Worm (Caenorhabditis elegans) whole organism, mixed stage, embryonic: ENCODE results near the gene snrp-200.
A peak's percentile ranks its signal among the peaks of the same experiment; 100 is the strongest.

Experiments used
- M03D4.4 ChIP-seq: sonication (generic microtip); optimal IDR thresholded peaks from 2 replicates; lab custom pipeline; 2017; ENCODE audit warnings: mild to moderate bottlenecking, missing genetic modification characterization, missing compliant biosample characterization
- bed-3 ChIP-seq: fragments of 200-800 bp; sonication (Bioruptor generic); optimal IDR thresholded peaks from 3 replicates; lab custom pipeline; 2018; ENCODE audit warnings: mild to moderate bottlenecking, missing genetic modification characterization, moderate library complexity, missing compliant biosample characterization
- blmp-1 ChIP-seq: fragments of 150-350 bp; optimal IDR thresholded peaks from 2 replicates; lab custom pipeline; 2014; ENCODE audit warnings: missing biosample characterization, missing genetic modification characterization
- ceh-39 ChIP-seq: fragments of 150-350 bp; optimal IDR thresholded peaks from 2 replicates; lab custom pipeline; 2014; ENCODE audit warnings: missing biosample characterization, missing genetic modification characterization
- ceh-43 ChIP-seq: fragments of 200-800 bp; sonication (Bioruptor generic); optimal IDR thresholded peaks from 2 replicates; lab custom pipeline; 2018; ENCODE audit warnings: mild to moderate bottlenecking, missing genetic modification characterization, moderate library complexity, missing compliant biosample characterization
- ceh-83 ChIP-seq: fragments of 200-800 bp; sonication (Bioruptor generic); optimal IDR thresholded peaks from 2 replicates; lab custom pipeline; 2018; ENCODE audit warnings: mild to moderate bottlenecking, missing genetic modification characterization, missing compliant biosample characterization
- ces-1 ChIP-seq: fragments of 150-350 bp; optimal IDR thresholded peaks from 2 replicates; lab custom pipeline; 2014; ENCODE audit warnings: missing biosample characterization, missing genetic modification reagents, missing genetic modification characterization
- cnd-1 ChIP-seq: fragments of 200-800 bp; sonication (Bioruptor generic); optimal IDR thresholded peaks from 2 replicates; lab custom pipeline; 2018; ENCODE audit warnings: mild to moderate bottlenecking, missing genetic modification characterization, missing compliant biosample characterization
- elt-1 ChIP-seq: sonication (generic microtip); optimal IDR thresholded peaks from 2 replicates; lab custom pipeline; 2017; ENCODE audit warnings: missing genetic modification characterization, mild to moderate bottlenecking, missing compliant biosample characterization, antibody characterized with exemption, moderate library complexity, borderline replicate concordance; ENCODE audit not compliant: insufficient read depth
- elt-3 ChIP-seq: fragments of 150-350 bp; optimal IDR thresholded peaks from 2 replicates; lab custom pipeline; 2014; ENCODE audit warnings: missing biosample characterization, missing genetic modification characterization
- flh-1 ChIP-seq: fragments of 200-800 bp; sonication (Bioruptor generic); optimal IDR thresholded peaks from 2 replicates; lab custom pipeline; 2018; ENCODE audit warnings: mild to moderate bottlenecking, missing genetic modification characterization, moderate library complexity, missing compliant biosample characterization
- ham-2 ChIP-seq: fragments of 200-800 bp; sonication (Bioruptor generic); optimal IDR thresholded peaks from 2 replicates; lab custom pipeline; 2018; ENCODE audit warnings: mild to moderate bottlenecking, missing genetic modification characterization, missing compliant biosample characterization
- hlh-1 ChIP-seq: fragments of 150-350 bp; optimal IDR thresholded peaks from 2 replicates; lab custom pipeline; 2014; ENCODE audit warnings: missing biosample characterization, missing genetic modification reagents, missing genetic modification characterization
- lin-13 ChIP-seq: fragments of 150-350 bp; optimal IDR thresholded peaks from 2 replicates; lab custom pipeline; 2014; ENCODE audit warnings: missing biosample characterization, missing genetic modification characterization
- lin-32 ChIP-seq: fragments of 200-800 bp; sonication (Bioruptor generic); optimal IDR thresholded peaks from 2 replicates; lab custom pipeline; 2018; ENCODE audit warnings: mild to moderate bottlenecking, missing genetic modification characterization, missing compliant biosample characterization
- lsy-2 ChIP-seq: fragments of 150-350 bp; optimal IDR thresholded peaks from 2 replicates; lab custom pipeline; 2014; ENCODE audit warnings: missing biosample characterization, missing genetic modification characterization
- mab-5 ChIP-seq: fragments of 150-350 bp; optimal IDR thresholded peaks from 2 replicates; lab custom pipeline; 2014; ENCODE audit warnings: missing biosample characterization, missing genetic modification characterization
- mep-1 ChIP-seq: fragments of 150-350 bp; optimal IDR thresholded peaks from 2 replicates; lab custom pipeline; 2017; ENCODE audit warnings: missing biosample characterization, missing genetic modification reagents, missing genetic modification characterization, inconsistent platforms
- nhr-12 ChIP-seq: fragments of 150-350 bp; optimal IDR thresholded peaks from 2 replicates; lab custom pipeline; 2014; ENCODE audit warnings: missing biosample characterization, missing genetic modification characterization
- nhr-2 ChIP-seq: fragments of 150-350 bp; optimal IDR thresholded peaks from 2 replicates; lab custom pipeline; 2014; ENCODE audit warnings: missing biosample characterization, missing genetic modification characterization
- nhr-237 ChIP-seq: fragments of 150-350 bp; optimal IDR thresholded peaks from 2 replicates; lab custom pipeline; 2014; ENCODE audit warnings: missing biosample characterization, missing genetic modification characterization
- nhr-28 ChIP-seq: fragments of 150-350 bp; optimal IDR thresholded peaks from 2 replicates; lab custom pipeline; 2014; ENCODE audit warnings: missing biosample characterization, missing genetic modification characterization
- nhr-76 ChIP-seq: sonication (generic microtip); optimal IDR thresholded peaks from 2 replicates; lab custom pipeline; 2017; ENCODE audit warnings: missing biosample characterization, missing genetic modification characterization
- pha-4 ChIP-seq: fragments of 150-350 bp; optimal IDR thresholded peaks from 2 replicates; lab custom pipeline; 2018; ENCODE audit warnings: missing biosample characterization, missing genetic modification reagents, missing genetic modification characterization
- snpc-4 ChIP-seq: fragments of 150-350 bp; optimal IDR thresholded peaks from 2 replicates; lab custom pipeline; 2014; ENCODE audit warnings: missing biosample characterization, missing genetic modification characterization
- sptf-1 ChIP-seq: sonication (generic microtip); optimal IDR thresholded peaks from 2 replicates; lab custom pipeline; 2017; ENCODE audit warnings: mild to moderate bottlenecking, missing genetic modification characterization, moderate library complexity, missing compliant biosample characterization
- tbx-8 ChIP-seq: fragments of 200-800 bp; sonication (Bioruptor generic); optimal IDR thresholded peaks from 2 replicates; lab custom pipeline; 2018; ENCODE audit warnings: mild to moderate bottlenecking, missing genetic modification characterization, moderate library complexity, missing compliant biosample characterization
- unc-120 ChIP-seq: sonication (generic microtip); optimal IDR thresholded peaks from 2 replicates; lab custom pipeline; 2017; ENCODE audit warnings: missing genetic modification characterization, missing compliant biosample characterization; ENCODE audit not compliant: poor library complexity, severe bottlenecking
- unc-39 ChIP-seq: fragments of 150-350 bp; optimal IDR thresholded peaks from 2 replicates; lab custom pipeline; 2014; ENCODE audit warnings: missing biosample characterization, missing genetic modification characterization
- unc-62 ChIP-seq: fragments of 150-350 bp; optimal IDR thresholded peaks from 2 replicates; lab custom pipeline; 2014; ENCODE audit warnings: missing biosample characterization, missing genetic modification reagents, missing genetic modification characterization
- zip-8 ChIP-seq: fragments of 150-350 bp; optimal IDR thresholded peaks from 2 replicates; lab custom pipeline; 2014; ENCODE audit warnings: missing biosample characterization, missing genetic modification characterization
- ztf-11 ChIP-seq: fragments of 150-350 bp; optimal IDR thresholded peaks from 2 replicates; lab custom pipeline; 2014; ENCODE audit warnings: missing biosample characterization, missing genetic modification characterization

Gene snrp-200

DNA sequence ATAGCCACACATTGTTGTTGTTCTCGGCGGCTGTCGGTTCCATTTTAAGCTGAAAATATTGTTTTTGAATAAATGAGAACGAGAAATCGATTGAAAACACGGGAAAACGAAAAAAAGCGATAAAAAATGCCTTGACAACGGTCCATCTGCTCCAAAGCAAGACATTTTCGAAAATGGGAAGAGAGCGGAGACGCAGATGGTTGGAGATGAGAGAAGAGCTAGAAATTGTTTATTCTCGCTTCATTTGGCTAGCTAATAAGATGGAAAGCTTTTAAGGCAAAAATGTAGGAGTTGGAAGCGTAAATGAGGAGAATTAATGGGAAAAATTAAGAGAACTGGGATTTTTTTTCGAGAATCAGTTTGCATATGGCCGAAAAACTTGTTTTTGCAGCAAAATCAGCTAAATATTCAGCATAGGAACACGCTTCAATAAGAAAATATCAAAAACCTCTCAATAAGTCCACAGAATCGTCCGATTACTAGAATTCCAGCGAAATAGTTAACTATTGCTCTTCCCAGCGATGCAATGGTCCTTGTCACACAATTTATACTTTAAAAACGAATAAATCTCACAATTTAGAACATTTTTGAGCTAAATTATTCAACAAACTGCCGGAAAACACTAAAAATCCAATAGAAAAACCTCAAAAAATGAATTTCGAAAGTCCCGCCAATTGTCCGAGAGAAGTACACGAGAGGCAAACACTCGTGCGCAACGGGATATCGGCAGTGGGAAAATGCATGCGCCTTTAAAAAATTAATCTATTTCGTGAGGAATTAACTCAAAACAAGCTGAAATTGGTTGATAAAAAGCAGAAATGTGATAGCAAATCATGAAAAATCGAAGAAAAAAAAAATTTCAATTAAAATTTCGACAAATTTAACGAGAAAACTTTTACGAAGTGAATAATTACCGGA is 1.8 kb upstream of the snrp-200 start, which contains the start of gene pisy-1:
TSS of gene pisy-1 (minus strand) at position 51 of the 918 bp plus-strand sequence.
- TF ChIP-seq ces-1 (GFP tag; lab: Kevin White, UChicago): peak; percentile 33
- TF ChIP-seq lin-13 (tag; lab: Kevin White, UChicago): peak; percentile 8
- TF ChIP-seq unc-120 (tag; lab: Kevin White, UChicago): no peak
- TF ChIP-seq nhr-76 (tag; lab: Kevin White, UChicago): no peak
- no peak for TF ChIP-seq ceh-83 (GFP tag; lab: Kevin White, UChicago)
- no peak for TF ChIP-seq elt-3 (tag; lab: Kevin White, UChicago)
- TF ChIP-seq sptf-1 (tag; lab: Kevin White, UChicago): no peak
- no peak for TF ChIP-seq lin-32 (GFP tag; lab: Kevin White, UChicago)
- peak; percentile 1 for TF ChIP-seq hlh-1
- TF ChIP-seq ztf-11: no peak
- TF ChIP-seq blmp-1 (tag; lab: Kevin White, UChicago): no peak
- no peak for TF ChIP-seq flh-1 (GFP tag; lab: Kevin White, UChicago)
- no peak for TF ChIP-seq nhr-2
- no peak for TF ChIP-seq nhr-28 (tag; lab: Kevin White, UChicago)
- peak; percentile 78 for TF ChIP-seq mep-1 (tag; lab: Kevin White, UChicago)
- TF ChIP-seq lsy-2: peak; percentile 42
- TF ChIP-seq nhr-12 (tag; lab: Kevin White, UChicago): no peak
- no peak for TF ChIP-seq pha-4 (tag; lab: Kevin White, UChicago)
- TF ChIP-seq nhr-237: peak; percentile 23

DNA sequence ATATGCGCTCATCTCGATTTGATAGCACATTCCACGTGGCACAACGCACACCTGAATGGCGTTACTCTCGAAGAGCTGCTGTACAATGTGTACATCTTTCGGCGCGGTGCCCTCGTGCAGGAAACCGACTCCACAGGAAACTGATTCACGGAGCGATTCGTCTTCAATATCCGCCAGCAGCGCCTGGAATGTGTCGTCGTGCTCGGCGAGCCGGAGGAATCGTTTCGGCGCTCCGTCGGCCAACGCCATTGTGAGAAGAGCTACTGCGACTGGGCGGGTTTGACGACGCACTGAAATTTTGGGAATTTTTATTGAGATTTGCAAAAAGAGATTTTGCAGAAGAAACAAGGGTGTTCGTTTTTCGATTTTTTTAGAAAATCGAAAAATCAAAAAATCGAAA is 6.8 kb downstream of the snrp-200 start:
- TF ChIP-seq elt-1 (tag; lab: Kevin White, UChicago) (no peak), mab-5 (tag; lab: Kevin White, UChicago) (no peak), ztf-11 (no peak), ceh-39 (tag; lab: Kevin White, UChicago) (no peak), nhr-76 (tag; lab: Kevin White, UChicago) (no peak), tbx-8 (GFP tag; lab: Kevin White, UChicago) (no peak), nhr-237 (no peak), zip-8 (no peak), ceh-43 (GFP tag; lab: Kevin White, UChicago) (no peak), bed-3 (GFP tag; lab: Kevin White, UChicago) (no peak), unc-62 (no peak), snpc-4 (tag; lab: Kevin White, UChicago) (no peak), ceh-83 (GFP tag; lab: Kevin White, UChicago) (no peak), unc-39 (tag; lab: Kevin White, UChicago) (no peak), M03D4.4 (no peak), flh-1 (GFP tag; lab: Kevin White, UChicago) (no peak), nhr-12 (tag; lab: Kevin White, UChicago) (no peak), hlh-1 (no peak)

DNA sequence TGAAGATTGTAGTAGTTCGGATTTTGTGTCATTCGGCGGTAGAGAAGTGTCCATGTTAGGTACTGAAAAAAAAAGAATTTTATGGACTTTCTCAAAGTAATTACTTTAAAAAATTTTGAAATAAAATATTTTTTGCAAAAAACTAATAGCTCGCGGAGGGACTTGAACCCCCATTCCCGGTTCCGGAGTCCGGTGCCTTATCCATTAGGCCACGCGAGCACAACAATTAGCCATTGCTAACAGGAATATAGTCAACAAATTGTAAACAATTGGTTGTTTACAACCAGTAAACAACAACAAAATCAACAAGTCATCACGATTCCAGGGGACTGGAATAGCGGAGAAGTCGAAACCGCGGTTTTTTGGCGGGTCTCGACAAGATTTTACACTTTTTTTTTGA is 8.1 kb downstream of the snrp-200 start:
- TF ChIP-seq nhr-12 (tag; lab: Kevin White, UChicago) (no peak), mep-1 (tag; lab: Kevin White, UChicago) (no peak), nhr-76 (tag; lab: Kevin White, UChicago) (no peak), lin-32 (GFP tag; lab: Kevin White, UChicago) (no peak), ceh-83 (GFP tag; lab: Kevin White, UChicago) (no peak), ceh-43 (GFP tag; lab: Kevin White, UChicago) (no peak), unc-39 (tag; lab: Kevin White, UChicago) (no peak), zip-8 (no peak), sptf-1 (tag; lab: Kevin White, UChicago) (no peak), blmp-1 (tag; lab: Kevin White, UChicago) (no peak), ceh-39 (tag; lab: Kevin White, UChicago) (no peak), unc-120 (tag; lab: Kevin White, UChicago) (no peak), ham-2 (GFP tag; lab: Kevin White, UChicago) (no peak), nhr-28 (tag; lab: Kevin White, UChicago) (no peak), hlh-1 (no peak)

DNA sequence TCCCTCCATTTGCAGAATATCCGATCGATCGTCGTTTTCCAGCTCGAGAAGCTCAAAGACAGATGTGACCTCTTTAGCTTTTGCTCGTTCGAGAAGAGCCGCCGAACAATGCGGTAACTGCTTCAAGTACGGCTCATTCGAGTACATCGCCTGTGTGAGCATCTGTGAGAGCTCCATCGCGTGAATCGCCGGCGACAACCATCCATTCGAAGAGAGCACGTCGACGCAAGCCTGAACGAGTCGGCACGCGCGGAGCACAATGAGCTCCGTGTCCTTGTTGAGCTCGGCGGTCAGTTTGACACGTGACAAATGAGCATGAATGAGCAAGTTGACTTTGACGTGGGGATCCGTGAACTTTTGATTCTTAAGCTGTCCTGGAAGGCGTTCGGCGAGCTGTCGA is 8.8 kb downstream of the snrp-200 start:
- no peak for TF ChIP-seq ztf-11
- no peak for TF ChIP-seq nhr-28 (tag; lab: Kevin White, UChicago)
- TF ChIP-seq ham-2 (GFP tag; lab: Kevin White, UChicago): no peak
- TF ChIP-seq ceh-39 (tag; lab: Kevin White, UChicago): no peak
- no peak for TF ChIP-seq M03D4.4
- no peak for TF ChIP-seq cnd-1
- TF ChIP-seq zip-8: no peak
- no peak for TF ChIP-seq hlh-1
- no peak for TF ChIP-seq ces-1 (GFP tag; lab: Kevin White, UChicago)
- no peak for TF ChIP-seq unc-120 (tag; lab: Kevin White, UChicago)
